Worm (Caenorhabditis elegans) whole organism, L4 larva: Measurements from ENCODE around the gene nhr-156.
A peak's percentile ranks its signal among the peaks of the same experiment; 100 is the strongest.

Source experiments
- Y75B8A.6 ChIP-seq: fragments of 200-800 bp; sonication (Bioruptor generic); IDR thresholded peaks from 2 replicates; pipeline ENCODE4 v1.3.6; 2022; ENCODE audit warnings: missing genetic modification reagents, missing genetic modification characterization, missing compliant biosample characterization
- arid-1 ChIP-seq: fragments of 200-800 bp; sonication (Bioruptor generic); conservative IDR thresholded peaks from 2 replicates; pipeline ENCODE4 v1.3.6; 2022; ENCODE audit warnings: missing genetic modification reagents, missing genetic modification characterization, missing compliant biosample characterization
- attf-4 ChIP-seq: sonication (generic microtip); optimal IDR thresholded peaks from 3 replicates; lab custom pipeline; 2017; ENCODE audit warnings: missing biosample characterization, missing genetic modification characterization
- ceh-20 ChIP-seq: fragments of 200-800 bp; sonication (Bioruptor generic); IDR thresholded peaks from 2 replicates; pipeline ENCODE4 v1.3.6; 2022; ENCODE audit warnings: missing genetic modification reagents, missing genetic modification characterization, missing compliant biosample characterization
- ceh-28 ChIP-seq: fragments of 150-350 bp; optimal IDR thresholded peaks from 2 replicates; lab custom pipeline; 2014; ENCODE audit warnings: missing biosample characterization, missing genetic modification reagents, missing genetic modification characterization
- ces-1 ChIP-seq: fragments of 150-350 bp; sonication (generic microtip); optimal IDR thresholded peaks from 4 replicates; lab custom pipeline; 2014; ENCODE audit warnings: missing biosample characterization, missing genetic modification reagents, missing genetic modification characterization
- ctbp-1 ChIP-seq: fragments of 200-800 bp; sonication (Bioruptor generic); IDR thresholded peaks from 2 replicates; pipeline ENCODE4 v1.3.6; 2022; ENCODE audit warnings: missing genetic modification reagents, missing genetic modification characterization, missing compliant biosample characterization
- daf-8 ChIP-seq: fragments of 200-800 bp; sonication (Bioruptor generic); IDR thresholded peaks from 2 replicates; pipeline ENCODE4 v1.3.6; 2022; ENCODE audit warnings: missing genetic modification characterization, missing compliant biosample characterization
- dmd-6 ChIP-seq: fragments of 200-800 bp; sonication (Bioruptor generic); IDR thresholded peaks from 2 replicates; pipeline ENCODE4 v1.3.6; 2022; ENCODE audit warnings: missing genetic modification reagents, missing genetic modification characterization, missing compliant biosample characterization
- dmd-9 ChIP-seq: fragments of 200-800 bp; sonication (Bioruptor generic); IDR thresholded peaks from 2 replicates; pipeline ENCODE4 v1.3.6; 2022; ENCODE audit warnings: missing genetic modification reagents, missing genetic modification characterization, missing compliant biosample characterization
- duxl-1 ChIP-seq: sonication (generic microtip); optimal IDR thresholded peaks from 2 replicates; lab custom pipeline; 2016; ENCODE audit warnings: mild to moderate bottlenecking, missing genetic modification characterization, moderate library complexity, missing compliant biosample characterization; ENCODE audit not compliant: poor library complexity
- fos-1 ChIP-seq: fragments of 150-350 bp; optimal IDR thresholded peaks from 2 replicates; lab custom pipeline; 2014; ENCODE audit warnings: missing biosample characterization, missing genetic modification characterization
- hlh-11 ChIP-seq: fragments of 200-800 bp; sonication (Bioruptor generic); optimal IDR thresholded peaks from 2 replicates; lab custom pipeline; 2018; ENCODE audit warnings: mild to moderate bottlenecking, missing genetic modification characterization, missing compliant biosample characterization
- hmg-1.1 ChIP-seq: fragments of 200-800 bp; sonication (Bioruptor generic); IDR thresholded peaks from 2 replicates; pipeline ENCODE4 v1.3.6; 2022; ENCODE audit warnings: missing genetic modification reagents, missing genetic modification characterization, missing compliant biosample characterization
- lim-7 ChIP-seq: fragments of 200-800 bp; sonication (Bioruptor generic); IDR thresholded peaks from 2 replicates; pipeline ENCODE4 v1.3.6; 2022; ENCODE audit warnings: missing genetic modification characterization, missing compliant biosample characterization
- lin-1 ChIP-seq: fragments of 200-800 bp; sonication (Bioruptor generic); IDR thresholded peaks from 2 replicates; pipeline ENCODE4 v1.3.6; 2022; ENCODE audit warnings: missing genetic modification reagents, missing genetic modification characterization, missing compliant biosample characterization
- lsy-2 ChIP-seq, 2 experiments: fragments of 150-350 bp in 1 of 2; sonication (generic microtip) in 1 of 2; optimal IDR thresholded peaks; 2 replicates each; lab custom pipeline; 2014 to 2017; ENCODE audit warnings: missing biosample characterization in 2 of 2, missing genetic modification characterization in 2 of 2
- madf-5 ChIP-seq, 2 experiments: fragments of 200-800 bp; sonication (Bioruptor generic); IDR thresholded peaks; 2 replicates each; pipeline ENCODE4 v1.3.6; 2022; ENCODE audit warnings: missing compliant biosample characterization in 2 of 2, missing genetic modification characterization in 2 of 2
- madf-9 ChIP-seq: fragments of 200-800 bp; sonication (Bioruptor generic); conservative IDR thresholded peaks from 2 replicates; pipeline ENCODE4 v1.3.6; 2022; ENCODE audit warnings: missing genetic modification reagents, missing genetic modification characterization, missing compliant biosample characterization
- mep-1 ChIP-seq: fragments of 150-350 bp; sonication (generic microtip); optimal IDR thresholded peaks from 3 replicates; lab custom pipeline; 2014; ENCODE audit warnings: missing biosample characterization, missing genetic modification characterization
- mes-2 ChIP-seq: sonication (generic microtip); optimal IDR thresholded peaks from 2 replicates; lab custom pipeline; 2016; ENCODE audit warnings: missing genotype, mild to moderate bottlenecking, missing genetic modification characterization, missing compliant biosample characterization; ENCODE audit not compliant: poor library complexity, severe bottlenecking
- mxl-3 ChIP-seq: fragments of 200-800 bp; sonication (Bioruptor generic); optimal IDR thresholded peaks from 2 replicates; lab custom pipeline; 2018; ENCODE audit warnings: mild to moderate bottlenecking, missing genetic modification characterization, missing compliant biosample characterization
- nhr-237 ChIP-seq: sonication (generic microtip); optimal IDR thresholded peaks from 2 replicates; lab custom pipeline; 2017; ENCODE audit warnings: missing biosample characterization, missing genetic modification characterization
- nhr-28 ChIP-seq: fragments of 150-350 bp; optimal IDR thresholded peaks from 2 replicates; lab custom pipeline; 2014; ENCODE audit warnings: missing biosample characterization, missing genetic modification characterization
- pqm-1 ChIP-seq: sonication (generic microtip); optimal IDR thresholded peaks from 2 replicates; lab custom pipeline; 2017; ENCODE audit warnings: missing biosample characterization, missing genetic modification characterization
- set-16 ChIP-seq: fragments of 200-800 bp; sonication (Bioruptor generic); IDR thresholded peaks from 2 replicates; pipeline ENCODE4 v1.3.6; 2022; ENCODE audit warnings: missing genetic modification reagents, missing genetic modification characterization, missing compliant biosample characterization
- snpc-1.2 ChIP-seq: fragments of 200-800 bp; sonication (Bioruptor generic); IDR thresholded peaks from 2 replicates; pipeline ENCODE4 v1.3.6; 2022; ENCODE audit warnings: missing genetic modification reagents, missing genetic modification characterization, missing compliant biosample characterization
- snpc-4 ChIP-seq: fragments of 150-350 bp; optimal IDR thresholded peaks from 2 replicates; lab custom pipeline; 2014; ENCODE audit warnings: missing biosample characterization, missing genetic modification characterization
- tag-97 ChIP-seq: fragments of 200-800 bp; sonication (Bioruptor generic); IDR thresholded peaks from 2 replicates; pipeline ENCODE4 v1.3.6; 2022; ENCODE audit warnings: missing genetic modification characterization, missing compliant biosample characterization
- unc-130 ChIP-seq: sonication (generic microtip); optimal IDR thresholded peaks from 2 replicates; lab custom pipeline; 2016; ENCODE audit warnings: missing genetic modification reagents, missing genetic modification characterization, missing compliant biosample characterization
- unc-62 ChIP-seq, 3 experiments: fragments of 150-350 bp in 1 of 3; sonication (generic microtip); optimal IDR thresholded peaks in 2 of 3; peaks in 1 of 3; 1 replicate in 1 of 3; 2 replicates in 2 of 3; lab custom pipeline; 2014 to 2017; ENCODE audit warnings: missing biosample characterization in 3 of 3, missing genetic modification characterization in 3 of 3, missing genetic modification reagents in 3 of 3, missing genotype in 1 of 3
- zfp-2 ChIP-seq: sonication (generic microtip); optimal IDR thresholded peaks from 2 replicates; lab custom pipeline; 2016; ENCODE audit warnings: mild to moderate bottlenecking, missing genetic modification characterization, missing compliant biosample characterization
- ztf-11 ChIP-seq: fragments of 150-350 bp; optimal IDR thresholded peaks from 2 replicates; lab custom pipeline; 2014; ENCODE audit warnings: missing biosample characterization, missing genetic modification characterization

The nhr-156 gene

ce11 chrV:3905841-3906240, at the start of gene nhr-156:
nhr-156 (plus strand) TSS chrV:3906106.
- TF ChIP-seq nhr-28 (tag; lab: Kevin White, UChicago) (peak; percentile 0), lim-7 (GFP tag; lab: Robert Waterston, UW) (no peak), lsy-2 (tag; optimal IDR thresholded peaks at IDR 0.05; lab: Kevin White, UChicago) (no peak), mes-2 (tag; lab: Kevin White, UChicago) (no peak), snpc-1.2 (no peak), duxl-1 (tag; lab: Kevin White, UChicago) (peak; percentile 81), pqm-1 (peak; percentile 3)

DNA sequence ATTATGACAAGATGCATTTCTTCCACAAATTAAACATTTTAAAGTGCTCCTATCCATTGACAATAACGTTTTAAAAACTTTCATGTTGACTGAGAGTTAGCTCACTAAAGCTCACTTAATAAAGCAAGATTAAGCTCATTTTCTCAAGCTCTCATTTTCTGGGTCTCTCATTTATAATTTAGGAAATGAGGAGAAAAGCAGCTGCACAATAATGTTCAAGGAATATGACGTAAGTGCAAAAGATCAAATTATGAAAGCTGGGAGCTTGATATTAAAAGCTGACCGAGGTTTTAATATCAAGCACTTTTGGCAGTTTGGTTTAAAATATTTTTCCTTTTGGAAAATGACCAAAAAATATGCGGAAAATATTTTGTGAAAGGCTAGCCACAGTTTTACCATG, 48.1 kb upstream of the nhr-156 start, which contains the start of gene nhr-188:
Gene nhr-188, minus strand, starts transcription at position 84 of the 400 bp plus-strand sequence.
- no peak for TF ChIP-seq mep-1 (tag; lab: Kevin White, UChicago)
- TF ChIP-seq ces-1 (GFP tag; lab: Kevin White, UChicago) = no peak
- no peak for TF ChIP-seq ztf-11 (tag; lab: Kevin White, UChicago)
- TF ChIP-seq set-16 = no peak
- TF ChIP-seq, all 104 proteins: peak for 0

- TF ChIP-seq ceh-28 (no peak), fos-1 (no peak), hlh-11 (tag; lab: Kevin White, UChicago) (no peak), lim-7 (GFP tag; lab: Robert Waterston, UW) (no peak), unc-130 (GFP tag; lab: Kevin White, UChicago) (no peak), nhr-237 (no peak), arid-1 (GFP tag; lab: Robert Waterston, UW) (no peak), lin-1 (no peak), hmg-1.1 (no peak), madf-9 (GFP tag; lab: Robert Waterston, UW) (no peak), mep-1 (tag; lab: Kevin White, UChicago) (no peak), daf-8 (GFP tag; lab: Robert Waterston, UW) (no peak), duxl-1 (tag; lab: Kevin White, UChicago) (no peak), ctbp-1 (GFP tag; lab: Robert Waterston, UW) (no peak)
These were observed 45.8 kb upstream of the nhr-156 start, which contains the start of gene nhr-189 for ce11 chrV:3860123-3860522. nhr-189 (minus strand) TSS chrV:3860243.

DNA sequence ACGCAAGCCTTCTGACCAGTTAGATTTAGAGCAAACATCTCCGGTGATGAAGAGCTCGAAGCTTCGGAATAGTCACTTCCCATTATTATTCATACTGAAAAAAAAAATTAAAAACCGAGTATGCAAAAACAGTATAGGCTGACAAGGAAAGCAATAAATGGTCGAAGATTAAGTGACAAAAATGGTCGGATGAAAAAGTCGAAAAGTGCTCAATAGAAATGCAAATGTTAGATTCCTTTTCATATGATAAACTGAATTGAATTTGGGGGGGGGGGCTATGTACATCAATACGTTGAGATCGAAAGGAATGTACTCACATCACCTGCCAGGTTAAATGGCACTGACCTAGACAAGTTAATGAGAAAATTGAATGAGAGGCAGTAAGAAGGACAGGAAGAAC, 43.1 kb upstream of the nhr-156 start, which contains the start of gene nhr-187:
Gene nhr-187, minus strand, starts transcription at position 101 of the 400 bp plus-strand sequence.
- TF ChIP-seq daf-8 (GFP tag; lab: Robert Waterston, UW) (no peak), unc-62 (GFP tag; optimal IDR thresholded peaks at IDR 0.05 in 1 of 2; lab: Kevin White, UChicago) (peak in 1 of 2 experiments; percentile 25), unc-62 (tag; optimal IDR thresholded peaks at IDR 0.05; lab: Kevin White, UChicago) (no peak)

ce11 chrV:3865273-3865672, 40.6 kb upstream of the nhr-156 start:
- no peak for TF ChIP-seq tag-97
- no peak for TF ChIP-seq ceh-20 (GFP tag; lab: Robert Waterston, UW)
- no peak for TF ChIP-seq zfp-2 (tag; lab: Kevin White, UChicago)
- TF ChIP-seq, all 104 proteins: peak for 0

DNA sequence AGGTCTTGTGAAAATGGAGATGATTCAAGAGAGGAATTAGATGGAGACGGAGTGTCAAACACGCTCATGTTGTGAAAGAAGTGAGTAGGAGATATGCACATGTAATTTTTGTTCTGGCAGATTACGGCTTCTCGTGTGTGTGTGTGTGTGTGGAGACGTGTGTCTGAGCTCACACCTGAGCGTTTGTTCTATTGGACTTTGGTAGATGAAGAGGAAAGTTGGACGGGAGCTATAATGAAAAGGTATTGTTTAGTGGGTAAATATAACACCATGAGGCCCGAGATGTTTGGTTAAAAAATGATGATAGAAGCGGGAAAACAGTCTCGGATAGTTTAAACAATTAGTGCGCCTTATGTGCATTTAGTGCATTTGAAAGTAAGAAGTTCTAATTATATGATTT, 37.0 kb upstream of the nhr-156 start, which contains the start of gene nhr-157:
Gene nhr-157, minus strand, starts transcription at position 101 of the 400 bp plus-strand sequence.
- TF ChIP-seq madf-5 (GFP tag; IDR thresholded peaks at IDR 0.05; lab: Robert Waterston, UW) (no peak), snpc-4 (tag; lab: Kevin White, UChicago) (no peak), mxl-3 (GFP tag; lab: Kevin White, UChicago) (no peak), attf-4 (no peak), lim-7 (GFP tag; lab: Robert Waterston, UW) (no peak), dmd-6 (GFP tag; lab: Robert Waterston, UW) (no peak), lin-1 (no peak), dmd-9 (GFP tag; lab: Robert Waterston, UW) (no peak), ctbp-1 (GFP tag; lab: Robert Waterston, UW) (no peak), Y75B8A.6 (no peak)
